Worm (Caenorhabditis elegans): ENCODE results near the gene nhx-6.

- no peak for TF ChIP-seq flt-1 (GFP tag; IDR thresholded peaks at IDR 0.05)
- no peak for TF ChIP-seq ama-1 (optimal IDR thresholded peaks at IDR 0.05)
- no peak for TF ChIP-seq ceh-13 (GFP tag; optimal IDR thresholded peaks at IDR 0.05)
- TF ChIP-seq tbx-37 (GFP tag; conservative IDR thresholded peaks at IDR 0.05): no peak
- TF ChIP-seq sea-1 (GFP tag; conservative IDR thresholded peaks at IDR 0.05): no peak
Measured at ce11 chrII:1625666-1626065, 45.0 kb upstream of the nhx-6 start, which contains the start of gene C08E3.14.
